Worm (Caenorhabditis elegans) whole organism, late embryonic: Measurements from ENCODE around the gene Y75B8A.44.

Experiments used
- ceh-45 ChIP-seq: fragments of 200-800 bp; sonication (Bioruptor generic); IDR thresholded peaks from 2 replicates; pipeline ENCODE4 v1.3.6; 2022; ENCODE audit warnings: missing genetic modification reagents, missing genetic modification characterization, missing compliant biosample characterization
- dmd-4 ChIP-seq: sonication (generic microtip); optimal IDR thresholded peaks from 2 replicates; lab custom pipeline; 2016; ENCODE audit warnings: borderline replicate concordance, missing genetic modification characterization, missing compliant biosample characterization
- dve-1 ChIP-seq: sonication (generic microtip); optimal IDR thresholded peaks from 2 replicates; lab custom pipeline; 2017; ENCODE audit warnings: antibody characterized with exemption, mild to moderate bottlenecking, missing genetic modification characterization, missing compliant biosample characterization
- fkh-10 ChIP-seq: fragments of 150-350 bp; optimal IDR thresholded peaks from 2 replicates; lab custom pipeline; 2014; ENCODE audit warnings: missing biosample characterization, missing genetic modification reagents, missing genetic modification characterization
- nhr-11 ChIP-seq: fragments of 150-350 bp; optimal IDR thresholded peaks from 2 replicates; lab custom pipeline; 2014; ENCODE audit warnings: missing biosample characterization, missing genetic modification characterization
- pax-1 ChIP-seq: fragments of 150-350 bp; optimal IDR thresholded peaks from 2 replicates; lab custom pipeline; 2014; ENCODE audit warnings: missing biosample characterization, missing genetic modification characterization

DNA sequence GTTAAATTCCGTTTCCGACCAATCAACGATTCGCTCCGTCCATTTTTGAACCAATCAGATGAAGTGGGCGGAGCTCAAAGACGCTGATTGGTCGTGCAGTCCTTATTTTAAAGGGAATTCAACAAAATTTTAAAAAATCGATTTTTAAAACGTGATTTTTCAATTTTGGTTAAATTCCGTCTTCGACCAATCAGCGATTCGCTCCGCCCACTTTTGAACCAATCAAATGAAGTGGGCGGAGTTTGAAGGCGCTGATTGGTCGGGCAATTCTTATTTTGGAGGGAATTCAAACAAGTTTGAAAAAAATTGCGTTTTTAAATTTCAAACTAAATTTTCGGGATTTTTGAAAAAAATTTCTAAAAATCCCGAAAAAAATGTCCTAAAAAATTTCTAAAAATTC is 40.8 kb upstream of the Y75B8A.44 start:
- TF ChIP-seq ceh-45 (GFP tag; lab: Robert Waterston, UW) = no peak
- TF ChIP-seq dmd-4 = no peak
- no peak for TF ChIP-seq dve-1 (tag; lab: Kevin White, UChicago)
- TF ChIP-seq fkh-10 (GFP tag; lab: Kevin White, UChicago) = no peak
- no peak for TF ChIP-seq nhr-11 (tag; lab: Kevin White, UChicago)
- no peak for TF ChIP-seq pax-1 (tag; lab: Kevin White, UChicago)
